Fruit fly (Drosophila melanogaster): ENCODE data around the gene Tep4.
A peak's percentile ranks its signal among the peaks of the same experiment; 100 is the strongest.

DNA sequence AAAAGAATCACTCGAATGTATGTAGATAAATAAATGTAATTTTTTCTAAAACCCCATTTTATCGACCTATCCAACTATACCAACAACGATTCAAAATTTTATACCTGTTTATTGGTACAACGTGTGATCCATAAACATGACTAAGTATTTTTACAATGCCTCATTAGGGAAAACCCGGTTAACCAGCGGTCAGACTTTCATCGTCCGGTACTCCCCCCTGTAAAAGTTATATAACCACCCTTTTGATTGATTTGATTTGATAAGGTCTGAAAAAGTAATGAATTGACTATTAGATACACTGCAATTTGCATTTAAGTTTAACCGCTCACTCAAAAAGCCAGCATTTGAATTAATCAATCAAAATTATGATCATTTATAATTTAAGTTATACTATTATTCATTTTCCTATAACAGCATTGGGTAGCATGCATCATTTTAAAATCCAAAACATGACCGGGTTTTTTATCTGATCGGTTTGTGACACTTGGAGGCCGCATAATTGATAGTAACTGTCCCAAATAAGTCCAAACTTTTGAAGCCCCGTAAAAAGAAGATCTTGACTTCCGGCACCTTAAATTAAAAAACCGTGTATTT is 19.1 kb downstream of the Tep4 start:
- TF ChIP-seq dmrt93B (GFP tag; optimal IDR thresholded peaks at IDR 0.05) (no peak), tai (GFP tag; optimal IDR thresholded peaks at IDR 0.05) (no peak), Myc (optimal IDR thresholded peaks at IDR 0.05) (no peak), psq (GFP tag; optimal IDR thresholded peaks at IDR 0.05) (no peak), jim (GFP tag; optimal IDR thresholded peaks at IDR 0.05) (no peak), Dfd (GFP tag; optimal IDR thresholded peaks at IDR 0.05) (no peak), brk (GFP tag; optimal IDR thresholded peaks at IDR 0.05) (no peak), Rel (GFP tag; optimal IDR thresholded peaks at IDR 0.05) (no peak), Rel (tag; optimal IDR thresholded peaks at IDR 0.05) (peak; percentile 86), HLH106 (tag; optimal IDR thresholded peaks at IDR 0.05) (no peak), Sp1 (GFP tag; optimal IDR thresholded peaks at IDR 0.05) (no peak)
